Worm (Caenorhabditis elegans): ENCODE measurements around the gene nstp-6.

Gene nstp-6

DNA sequence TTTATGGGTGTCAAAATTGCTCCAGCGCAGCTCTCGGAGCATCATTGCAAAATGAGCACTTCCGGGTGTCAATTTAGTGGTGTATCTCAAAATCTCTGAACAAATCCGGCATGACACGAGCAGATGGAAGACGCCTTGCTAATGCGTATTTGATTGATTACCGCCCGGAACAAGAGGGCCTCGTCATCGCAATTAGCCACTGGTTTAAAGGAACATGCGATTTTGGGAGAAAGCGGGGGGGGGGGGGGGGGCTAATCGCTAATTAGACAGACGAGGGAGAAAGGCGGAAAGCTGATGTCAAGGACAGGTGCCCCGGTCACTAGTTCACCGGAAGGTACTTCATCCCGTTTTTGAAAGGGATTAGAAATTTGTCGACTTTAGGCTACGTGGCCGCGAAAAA, 25.7 kb downstream of the nstp-6 start:
- TF ChIP-seq cnd-1 (tag; optimal IDR thresholded peaks at IDR 0.05) = peak; percentile 67
- no peak for TF ChIP-seq ztf-11 (tag; optimal IDR thresholded peaks at IDR 0.05)
- TF ChIP-seq lin-13 (tag; optimal IDR thresholded peaks at IDR 0.05) = no peak
- TF ChIP-seq snpc-4 (tag; optimal IDR thresholded peaks at IDR 0.05) = no peak
- TF ChIP-seq lsy-2 (tag; optimal IDR thresholded peaks at IDR 0.05) = no peak
- TF ChIP-seq unc-39 (tag; optimal IDR thresholded peaks at IDR 0.05) = no peak
- TF ChIP-seq nhr-76 (tag; optimal IDR thresholded peaks at IDR 0.05) = no peak
- TF ChIP-seq ceh-43 (GFP tag; optimal IDR thresholded peaks at IDR 0.05) = peak; percentile 77
- TF ChIP-seq flh-1 (GFP tag; optimal IDR thresholded peaks at IDR 0.05) = no peak
- no peak for TF ChIP-seq elt-1 (tag; optimal IDR thresholded peaks at IDR 0.05; ENCODE audit: borderline replicate concordance, insufficient read depth)
- TF ChIP-seq tbx-8 (GFP tag; optimal IDR thresholded peaks at IDR 0.05) = peak; percentile 36
- TF ChIP-seq nhr-237 (tag; optimal IDR thresholded peaks at IDR 0.05) = no peak
- TF ChIP-seq ham-2 (GFP tag; optimal IDR thresholded peaks at IDR 0.05) = peak; percentile 84
- TF ChIP-seq blmp-1 (tag; optimal IDR thresholded peaks at IDR 0.05) = no peak
- TF ChIP-seq nhr-28 (tag; optimal IDR thresholded peaks at IDR 0.05) = no peak
- peak; percentile 68 for TF ChIP-seq ces-1 (GFP tag; optimal IDR thresholded peaks at IDR 0.05)
- TF ChIP-seq mls-2 (tag; optimal IDR thresholded peaks at IDR 0.05) = peak; percentile 84
- TF ChIP-seq lin-32 (GFP tag; optimal IDR thresholded peaks at IDR 0.05) = peak; percentile 60
- no peak for TF ChIP-seq unc-120 (tag; optimal IDR thresholded peaks at IDR 0.05; ENCODE audit: poor library complexity, severe bottlenecking)
- TF ChIP-seq zip-8 (tag; optimal IDR thresholded peaks at IDR 0.05) = no peak
- no peak for TF ChIP-seq ceh-83 (GFP tag; optimal IDR thresholded peaks at IDR 0.05)
- no peak for TF ChIP-seq pha-4 (tag; optimal IDR thresholded peaks at IDR 0.05)
- TF ChIP-seq sem-2 (GFP tag; optimal IDR thresholded peaks at IDR 0.05) = no peak
- peak; percentile 29 for TF ChIP-seq nhr-2 (tag; optimal IDR thresholded peaks at IDR 0.05)
- TF ChIP-seq M03D4.4 (tag; optimal IDR thresholded peaks at IDR 0.05) = peak; percentile 29
- TF ChIP-seq mab-5 (tag; optimal IDR thresholded peaks at IDR 0.05) = no peak
- peak; percentile 48 for TF ChIP-seq sptf-1 (tag; optimal IDR thresholded peaks at IDR 0.05)
- TF ChIP-seq unc-62 (GFP tag; optimal IDR thresholded peaks at IDR 0.05) = peak; percentile 75
- no peak for TF ChIP-seq mep-1 (tag; optimal IDR thresholded peaks at IDR 0.05)
- peak; percentile 43 for TF ChIP-seq drap-1 (GFP tag; optimal IDR thresholded peaks at IDR 0.05)

DNA sequence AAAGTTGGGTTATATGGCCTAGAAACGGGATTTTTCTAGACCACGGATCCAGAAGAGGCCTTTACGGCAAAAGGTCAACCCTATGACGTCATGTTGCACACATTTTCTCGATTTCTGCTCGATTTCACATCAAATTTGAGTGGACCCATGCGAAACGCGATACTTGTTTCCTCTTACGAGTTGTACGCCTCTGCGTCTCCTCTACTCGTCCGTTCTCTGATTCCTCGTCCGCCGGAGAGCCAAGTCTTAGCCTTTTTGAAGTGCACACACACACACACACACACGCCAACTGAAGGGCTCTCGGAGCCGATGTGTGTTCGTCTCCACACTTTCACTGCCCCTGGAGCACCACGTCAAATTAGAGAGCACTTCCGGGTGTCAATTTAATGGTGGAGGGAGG, 26.4 kb downstream of the nstp-6 start:
- TF ChIP-seq M03D4.4 (tag; optimal IDR thresholded peaks at IDR 0.05) (no peak), ceh-43 (GFP tag; optimal IDR thresholded peaks at IDR 0.05) (no peak), nhr-76 (tag; optimal IDR thresholded peaks at IDR 0.05) (no peak), ztf-11 (tag; optimal IDR thresholded peaks at IDR 0.05) (peak; percentile 47), mep-1 (tag; optimal IDR thresholded peaks at IDR 0.05) (no peak), ceh-39 (tag; optimal IDR thresholded peaks at IDR 0.05) (no peak), nhr-2 (tag; optimal IDR thresholded peaks at IDR 0.05) (no peak), flh-1 (GFP tag; optimal IDR thresholded peaks at IDR 0.05) (no peak), ces-1 (GFP tag; optimal IDR thresholded peaks at IDR 0.05) (peak; percentile 10), tbx-8 (GFP tag; optimal IDR thresholded peaks at IDR 0.05) (no peak), sem-2 (GFP tag; optimal IDR thresholded peaks at IDR 0.05) (peak; percentile 7), pha-4 (tag; optimal IDR thresholded peaks at IDR 0.05) (peak; percentile 11), elt-3 (tag; optimal IDR thresholded peaks at IDR 0.05) (no peak), nhr-237 (tag; optimal IDR thresholded peaks at IDR 0.05) (no peak), snpc-4 (tag; optimal IDR thresholded peaks at IDR 0.05) (no peak), unc-120 (tag; optimal IDR thresholded peaks at IDR 0.05; ENCODE audit: poor library complexity, severe bottlenecking) (no peak), drap-1 (GFP tag; optimal IDR thresholded peaks at IDR 0.05) (no peak), sptf-1 (tag; optimal IDR thresholded peaks at IDR 0.05) (no peak), mls-2 (tag; optimal IDR thresholded peaks at IDR 0.05) (no peak), unc-62 (GFP tag; optimal IDR thresholded peaks at IDR 0.05) (no peak), unc-39 (tag; optimal IDR thresholded peaks at IDR 0.05) (peak; percentile 11), nhr-28 (tag; optimal IDR thresholded peaks at IDR 0.05) (no peak), ham-2 (GFP tag; optimal IDR thresholded peaks at IDR 0.05) (no peak), ceh-83 (GFP tag; optimal IDR thresholded peaks at IDR 0.05) (no peak), zip-8 (tag; optimal IDR thresholded peaks at IDR 0.05) (peak; percentile 18), nhr-12 (tag; optimal IDR thresholded peaks at IDR 0.05) (no peak), blmp-1 (tag; optimal IDR thresholded peaks at IDR 0.05) (no peak), elt-1 (tag; optimal IDR thresholded peaks at IDR 0.05; ENCODE audit: borderline replicate concordance, insufficient read depth) (no peak), lin-32 (GFP tag; optimal IDR thresholded peaks at IDR 0.05) (no peak), cnd-1 (tag; optimal IDR thresholded peaks at IDR 0.05) (peak; percentile 19)

DNA sequence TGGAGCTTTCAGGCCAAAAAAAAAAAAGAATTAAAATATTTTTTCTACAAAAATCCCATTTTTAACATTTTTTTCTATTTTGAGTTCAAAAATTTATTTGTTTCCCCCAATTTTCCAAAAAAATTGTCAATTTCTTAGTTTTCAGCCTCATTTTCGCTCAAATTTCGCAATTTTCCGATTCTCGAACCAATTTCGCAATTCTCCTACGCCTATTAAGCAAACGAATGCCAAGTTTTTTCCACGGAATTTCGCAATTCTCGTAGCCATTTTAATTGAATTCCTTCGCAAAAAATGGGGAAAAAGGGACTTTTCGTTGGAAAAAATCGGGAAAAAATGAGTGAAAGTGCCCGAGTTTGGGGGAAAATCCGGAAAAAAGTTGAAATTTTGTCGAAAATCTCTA, 27.0 kb downstream of the nstp-6 start:
- TF ChIP-seq nhr-2 (tag; optimal IDR thresholded peaks at IDR 0.05) = no peak
- TF ChIP-seq blmp-1 (tag; optimal IDR thresholded peaks at IDR 0.05) = no peak
- no peak for TF ChIP-seq mep-1 (tag; optimal IDR thresholded peaks at IDR 0.05)
- TF ChIP-seq nhr-12 (tag; optimal IDR thresholded peaks at IDR 0.05) = no peak
- TF ChIP-seq nhr-76 (tag; optimal IDR thresholded peaks at IDR 0.05) = no peak
- TF ChIP-seq lin-13 (tag; optimal IDR thresholded peaks at IDR 0.05) = no peak
- TF ChIP-seq nhr-237 (tag; optimal IDR thresholded peaks at IDR 0.05) = no peak
- TF ChIP-seq ces-1 (GFP tag; optimal IDR thresholded peaks at IDR 0.05) = no peak
- TF ChIP-seq bed-3 (GFP tag; optimal IDR thresholded peaks at IDR 0.05) = no peak
- TF ChIP-seq ceh-83 (GFP tag; optimal IDR thresholded peaks at IDR 0.05) = no peak
- TF ChIP-seq pha-4 (tag; optimal IDR thresholded peaks at IDR 0.05) = no peak

Data from whole organism, mixed stage, embryonic.